Fruit fly (Drosophila melanogaster): ENCODE measurements around the gene Gnpnat.

Gnpnat gene

dm6 chr3R:29699220-29699619, 38.9 kb upstream of the Gnpnat start (continued):
- TF ChIP-seq CG10431 (GFP tag; optimal IDR thresholded peaks at IDR 0.05) (no peak), Hmx (GFP tag; optimal IDR thresholded peaks at IDR 0.05) (no peak), Opbp (GFP tag; IDR thresholded peaks at IDR 0.05; ENCODE audit: partially characterized antibody) (no peak), Neu2 (GFP tag; optimal IDR thresholded peaks at IDR 0.05; ENCODE audit: borderline replicate concordance) (no peak), klu (GFP tag; IDR thresholded peaks at IDR 0.05) (no peak), trem (tag; optimal IDR thresholded peaks at IDR 0.05) (no peak), GATAe (GFP tag; conservative IDR thresholded peaks at IDR 0.05) (no peak), sob (GFP tag; IDR thresholded peaks at IDR 0.05) (no peak), Nf-YA (GFP tag; IDR thresholded peaks at IDR 0.05) (no peak), eyg (GFP tag; optimal IDR thresholded peaks at IDR 0.05) (peak; percentile 10), bcd (GFP tag; optimal IDR thresholded peaks at IDR 0.05) (no peak), dati (GFP tag; IDR thresholded peaks at IDR 0.05) (no peak), hkb (optimal IDR thresholded peaks at IDR 0.05) (no peak), hkb (GFP tag; IDR thresholded peaks at IDR 0.05) (peak; percentile 49), CG13287 (GFP tag; IDR thresholded peaks at IDR 0.05; ENCODE audit: partially characterized antibody) (no peak), Tbp (GFP tag; optimal IDR thresholded peaks at IDR 0.05) (no peak), chn (GFP tag; optimal IDR thresholded peaks at IDR 0.05) (no peak), CG6813 (GFP tag; optimal IDR thresholded peaks at IDR 0.05) (no peak), ci (GFP tag; IDR thresholded peaks at IDR 0.05) (peak; percentile 48; the same call in 1 of the 3 replicates), CG12219 (GFP tag; optimal IDR thresholded peaks at IDR 0.05) (no peak), grau (tag; optimal IDR thresholded peaks at IDR 0.05) (no peak), CG11398 (GFP tag; optimal IDR thresholded peaks at IDR 0.05) (no peak), Sry-β (GFP tag; optimal IDR thresholded peaks at IDR 0.05) (no peak), CG32772 (GFP tag; IDR thresholded peaks at IDR 0.05) (peak; percentile 70), CG34224 (GFP tag; IDR thresholded peaks at IDR 0.05; ENCODE audit: partially characterized antibody) (no peak), slbo (GFP tag; IDR thresholded peaks at IDR 0.05) (peak; percentile 15; the same call in 1 of the 2 replicates), CG7963 (GFP tag; IDR thresholded peaks at IDR 0.05; ENCODE audit: partially characterized antibody) (no peak), fd64A (GFP tag; optimal IDR thresholded peaks at IDR 0.05) (no peak), CG10366 (GFP tag; IDR thresholded peaks at IDR 0.05) (peak; percentile 35; the same call in 1 of the 2 replicates), wor (GFP tag; IDR thresholded peaks at IDR 0.05) (0 out of 2 replicates have a peak, but pooled peaks have one; percentile 20), kni (GFP tag; optimal IDR thresholded peaks at IDR 0.05) (no peak), Fer1 (GFP tag; optimal IDR thresholded peaks at IDR 0.05) (no peak), CG8944 (GFP tag; optimal IDR thresholded peaks at IDR 0.05) (no peak), ash1 (GFP tag; optimal IDR thresholded peaks at IDR 0.05) (no peak), dmrt99B (tag; optimal IDR thresholded peaks at IDR 0.05) (peak; percentile 62), CG6854 (GFP tag; optimal IDR thresholded peaks at IDR 0.05) (no peak), CG31365 (tag; optimal IDR thresholded peaks at IDR 0.05) (no peak), vnd (GFP tag; IDR thresholded peaks at IDR 0.05; ENCODE audit: partially characterized antibody) (no peak), lbe (GFP tag; optimal IDR thresholded peaks at IDR 0.05) (no peak), CG14441 (GFP tag; IDR thresholded peaks at IDR 0.05) (peak; percentile 55), CG14667 (GFP tag; IDR thresholded peaks at IDR 0.05) (no peak), CG32767 (GFP tag; IDR thresholded peaks at IDR 0.05) (no peak), CG7928 (GFP tag; optimal IDR thresholded peaks at IDR 0.05) (no peak), ewg (GFP tag; optimal IDR thresholded peaks at IDR 0.05) (no peak), CG9817 (tag; optimal IDR thresholded peaks at IDR 0.05) (no peak), Sry-δ (GFP tag; optimal IDR thresholded peaks at IDR 0.05) (no peak), odd (GFP tag; optimal IDR thresholded peaks at IDR 0.05) (no peak), Fer3 (tag; optimal IDR thresholded peaks at IDR 0.05) (no peak), Pdp1 (GFP tag; optimal IDR thresholded peaks at IDR 0.05) (peak in 1 of 2 experiments; percentile 44), CG10274 (GFP tag; optimal IDR thresholded peaks at IDR 0.05) (no peak), Max (GFP tag; optimal IDR thresholded peaks at IDR 0.05) (no peak)
